Worm (Caenorhabditis elegans): ENCODE results near the gene F40F8.5.

- TF ChIP-seq madf-8 (GFP tag; conservative IDR thresholded peaks at IDR 0.05), result no peak
- no peak for TF ChIP-seq snpc-4 (GFP tag; optimal IDR thresholded peaks at IDR 0.05)
- no peak for TF ChIP-seq snpc-4 (tag; optimal IDR thresholded peaks at IDR 0.05)
- TF ChIP-seq F10E7.11 (tag; optimal IDR thresholded peaks at IDR 0.05), result no peak
- no peak for TF ChIP-seq nhr-90 (tag; optimal IDR thresholded peaks at IDR 0.05)
- TF ChIP-seq ceh-58 (GFP tag; IDR thresholded peaks at IDR 0.05), result no peak
- TF ChIP-seq F33H1.4 (GFP tag; IDR thresholded peaks at IDR 0.05), result no peak
- TF ChIP-seq ztf-26 (tag; optimal IDR thresholded peaks at IDR 0.05), result no peak
These were observed 1.0 kb upstream of the F40F8.5 start for ce11 chrII:11135773-11136172.
